Fruit fly (Drosophila melanogaster) whole organism, pupa: ENCODE data around the gene Ogg1.

ENCODE experiments used
- CG12605 ChIP-seq: fragments of 200-800 bp; sonication (Bioruptor generic); IDR thresholded peaks from 2 replicates; pipeline ENCODE4 v1.3.6; 2022; ENCODE audit warnings: missing biosample characterization, missing genetic modification characterization
- CG14655 ChIP-seq: fragments of 200-800 bp; sonication (Bioruptor generic); optimal IDR thresholded peaks from 3 replicates; lab custom pipeline; 2017; ENCODE audit warnings: mild to moderate bottlenecking, missing biosample characterization, missing genetic modification reagents, missing genetic modification characterization
- CG15710 ChIP-seq: fragments of 200-800 bp; sonication (Bioruptor generic); optimal IDR thresholded peaks from 2 replicates; lab custom pipeline; 2018; ENCODE audit warnings: missing biosample characterization, mild to moderate bottlenecking, missing genetic modification characterization, moderate library complexity
- CG17806 ChIP-seq: fragments of 200-800 bp; sonication (Bioruptor generic); optimal IDR thresholded peaks from 2 replicates; lab custom pipeline; 2018; ENCODE audit warnings: missing biosample characterization, mild to moderate bottlenecking, missing genetic modification characterization, moderate library complexity
- CG32121 ChIP-seq: fragments of 200-800 bp; sonication (Bioruptor generic); IDR thresholded peaks from 2 replicates; pipeline ENCODE4 v1.3.6; 2022; ENCODE audit warnings: missing biosample characterization, missing genetic modification characterization
- CG34367 ChIP-seq: fragments of 200-800 bp; sonication (Bioruptor generic); optimal IDR thresholded peaks from 2 replicates; lab custom pipeline; 2018; ENCODE audit warnings: missing biosample characterization, mild to moderate bottlenecking, missing genetic modification characterization
- CG8159 ChIP-seq: fragments of 200-800 bp; sonication (Bioruptor generic); optimal IDR thresholded peaks from 3 replicates; lab custom pipeline; 2018; ENCODE audit warnings: missing biosample characterization, mild to moderate bottlenecking, missing genetic modification characterization, moderate library complexity
- CG8301 ChIP-seq: fragments of 200-800 bp; sonication (Bioruptor generic); optimal IDR thresholded peaks from 2 replicates; lab custom pipeline; 2018; ENCODE audit warnings: missing biosample characterization, mild to moderate bottlenecking, missing genetic modification characterization
- CG9948 ChIP-seq: fragments of 200-800 bp; sonication (Bioruptor generic); optimal IDR thresholded peaks from 2 replicates; lab custom pipeline; 2018; ENCODE audit warnings: missing biosample characterization, mild to moderate bottlenecking, missing genetic modification characterization, moderate library complexity
- D1 ChIP-seq: fragments of 200-800 bp; sonication (Bioruptor generic); optimal IDR thresholded peaks from 2 replicates; lab custom pipeline; 2018; ENCODE audit warnings: missing biosample characterization, mild to moderate bottlenecking, missing genetic modification characterization, moderate library complexity
- EcR ChIP-seq: fragments of 200-800 bp; sonication (Bioruptor generic); optimal IDR thresholded peaks from 3 replicates; lab custom pipeline; 2019; ENCODE audit warnings: missing biosample characterization, missing genetic modification characterization, mild to moderate bottlenecking, moderate library complexity, missing genetic modification reagents
- Ets98B ChIP-seq: fragments of 200-800 bp; sonication (Bioruptor generic); IDR thresholded peaks from 2 replicates; pipeline ENCODE4 v1.3.6; 2022; ENCODE audit warnings: missing biosample characterization, missing genetic modification characterization
- Pif1A ChIP-seq: fragments of 200-800 bp; sonication (Bioruptor generic); optimal IDR thresholded peaks from 3 replicates; lab custom pipeline; 2016; ENCODE audit warnings: missing biosample characterization, missing genetic modification characterization
- Pif1B ChIP-seq: fragments of 200-800 bp; sonication (Bioruptor generic); optimal IDR thresholded peaks from 3 replicates; lab custom pipeline; 2016; ENCODE audit warnings: missing biosample characterization, missing genetic modification characterization
- Snoo ChIP-seq: fragments of 200-800 bp; sonication (Bioruptor generic); optimal IDR thresholded peaks from 3 replicates; lab custom pipeline; 2017; ENCODE audit warnings: missing biosample characterization, mild to moderate bottlenecking, missing genetic modification characterization, inconsistent platforms
- fd96Ca ChIP-seq: fragments of 200-800 bp; sonication (Bioruptor generic); IDR thresholded peaks from 3 replicates; pipeline ENCODE4 v1.3.6; 2022; ENCODE audit warnings: missing biosample characterization, missing genetic modification characterization
- gl ChIP-seq: fragments of 200-800 bp; sonication (Bioruptor generic); optimal IDR thresholded peaks from 2 replicates; lab custom pipeline; 2018; ENCODE audit warnings: missing biosample characterization, mild to moderate bottlenecking, missing genetic modification characterization
- rn ChIP-seq: fragments of 200-800 bp; sonication (Bioruptor generic); IDR thresholded peaks from 2 replicates; pipeline ENCODE4 v1.3.6; 2022; ENCODE audit warnings: missing biosample characterization, missing genetic modification characterization

Ogg1 gene

dm6 chrX:8731464-8731863 lies 41.3 kb downstream of the Ogg1 start:
- TF ChIP-seq CG15710, result peak; percentile 24
- TF ChIP-seq CG17806 (tag; lab: Kevin White, UChicago), result peak; percentile 24
- TF ChIP-seq EcR (GFP tag; lab: Kevin White, UChicago), result no peak
- TF ChIP-seq CG14655, result no peak
- peak; percentile 38 for TF ChIP-seq CG8159 (tag; lab: Kevin White, UChicago)
- TF ChIP-seq CG9948 (tag; lab: Kevin White, UChicago), result peak; percentile 18

- no peak for TF ChIP-seq Pif1B (GFP tag; lab: Kevin White, UChicago)
- TF ChIP-seq CG8159 (tag; lab: Kevin White, UChicago), result no peak
- TF ChIP-seq CG17806 (tag; lab: Kevin White, UChicago), result no peak
- TF ChIP-seq Pif1A, result no peak
- no peak for TF ChIP-seq CG14655
- TF ChIP-seq rn, result no peak
- no peak for TF ChIP-seq fd96Ca (GFP tag; lab: Robert Waterston, UW)
- no peak for TF ChIP-seq CG12605 (GFP tag; lab: Robert Waterston, UW)
- no peak for TF ChIP-seq CG8301 (tag; lab: Kevin White, UChicago)
- no peak for TF ChIP-seq Ets98B (GFP tag; lab: Robert Waterston, UW)
- TF ChIP-seq gl (tag; lab: Kevin White, UChicago), result no peak
- TF ChIP-seq EcR (GFP tag; lab: Kevin White, UChicago), result no peak
- no peak for TF ChIP-seq Snoo
- TF ChIP-seq CG34367 (tag; lab: Kevin White, UChicago), result no peak
- no peak for TF ChIP-seq CG32121 (GFP tag; lab: Robert Waterston, UW)
- no peak for TF ChIP-seq CG15710
- no peak for TF ChIP-seq D1 (tag; lab: Kevin White, UChicago)
Observed at dm6 chrX:8732379-8732778, 42.3 kb downstream of the Ogg1 start.
